Worm (Caenorhabditis elegans): ENCODE data around the gene F14H3.14.

DNA sequence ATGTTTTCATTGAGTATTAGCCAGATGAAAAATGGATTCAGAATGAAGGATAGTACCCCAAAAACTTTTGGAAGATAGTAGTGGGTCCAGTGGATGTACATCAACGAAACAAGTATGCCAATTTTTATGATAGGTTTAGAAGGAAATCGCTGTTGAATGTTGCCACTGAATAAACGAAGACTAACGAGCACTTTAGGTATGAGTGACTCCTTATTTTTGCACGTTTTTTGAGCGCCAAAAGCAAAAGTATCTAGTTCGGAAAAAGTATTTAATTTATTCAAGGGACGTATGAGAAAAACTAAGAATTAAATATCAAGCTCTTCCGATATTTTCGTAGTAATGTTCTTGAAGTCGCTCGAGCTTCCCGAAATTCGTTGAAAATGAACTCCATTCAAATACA is 11.2 kb upstream of the F14H3.14 start, which contains the start of gene srj-10:
- TF ChIP-seq hlh-17 (GFP tag; optimal IDR thresholded peaks at IDR 0.05; ENCODE audit: borderline replicate concordance) (no peak), grh-1 (GFP tag; IDR thresholded peaks at IDR 0.05) (no peak), ceh-90 (tag; optimal IDR thresholded peaks at IDR 0.05) (no peak), unc-86 (tag; optimal IDR thresholded peaks at IDR 0.05) (no peak), skn-1 (tag; optimal IDR thresholded peaks at IDR 0.05) (no peak), nhr-11 (tag; optimal IDR thresholded peaks at IDR 0.05) (no peak), tbx-2 (tag; optimal IDR thresholded peaks at IDR 0.05) (no peak), elt-3 (tag; optimal IDR thresholded peaks at IDR 0.05) (no peak), unc-130 (tag; optimal IDR thresholded peaks at IDR 0.05) (no peak), unc-62 (GFP tag; optimal IDR thresholded peaks at IDR 0.05) (no peak), nhr-28 (tag; optimal IDR thresholded peaks at IDR 0.05) (no peak)
